Fruit fly (Drosophila melanogaster): ENCODE measurements around the gene tna.

The tna gene

DNA sequence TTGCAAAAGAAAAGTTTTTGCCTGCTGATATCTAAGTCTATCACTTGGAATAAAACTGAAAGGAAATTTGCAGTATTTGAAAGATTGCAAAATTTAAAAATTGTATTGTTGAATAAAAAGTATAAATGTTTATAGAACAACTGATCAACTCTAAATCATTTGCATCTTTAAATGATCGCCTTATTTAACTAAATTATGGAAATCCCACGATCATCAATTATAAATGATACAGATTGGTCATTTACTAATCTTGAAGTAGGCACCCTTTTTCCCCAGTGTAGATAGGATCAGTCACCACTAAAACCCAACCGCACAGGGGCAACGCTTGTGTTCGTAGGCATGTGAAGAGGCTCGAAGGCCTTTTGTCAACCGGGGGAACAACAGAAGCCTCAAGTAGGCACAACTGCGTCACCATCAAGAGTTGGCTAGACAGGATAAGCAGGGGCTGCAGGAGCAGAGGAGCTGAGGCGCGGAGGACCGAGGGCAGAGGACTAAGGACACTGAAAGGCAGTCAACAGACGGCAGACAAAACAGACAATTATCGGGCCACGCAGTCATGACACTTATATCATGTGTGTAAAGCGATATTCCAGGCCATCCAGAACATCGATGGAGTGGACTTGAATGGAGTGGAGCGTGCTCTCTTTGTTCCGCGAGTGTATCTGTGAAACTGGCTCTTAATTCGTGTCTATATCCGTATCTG is 12.6 kb downstream of the tna start (continued):
- no peak for TF ChIP-seq TFAM (GFP tag; optimal IDR thresholded peaks at IDR 0.05)
- no peak for TF ChIP-seq CG7745 (tag; optimal IDR thresholded peaks at IDR 0.05)
- TF ChIP-seq Hr3 (GFP tag; optimal IDR thresholded peaks at IDR 0.05), result peak; percentile 25
- no peak for TF ChIP-seq CG6654 (GFP tag; optimal IDR thresholded peaks at IDR 0.05)
- no peak for TF ChIP-seq CG31365 (tag; optimal IDR thresholded peaks at IDR 0.05)
- no peak; the same call in none of the 3 replicates for TF ChIP-seq row (GFP tag; IDR thresholded peaks at IDR 0.05)
- no peak for TF ChIP-seq CG12236 (GFP tag; optimal IDR thresholded peaks at IDR 0.05)
- TF ChIP-seq D19A (tag; optimal IDR thresholded peaks at IDR 0.05), result peak; percentile 37
- TF ChIP-seq sqz (GFP tag; optimal IDR thresholded peaks at IDR 0.05), result no peak
- TF ChIP-seq CG4328 (GFP tag; optimal IDR thresholded peaks at IDR 0.05), result no peak
- TF ChIP-seq HmgD (GFP tag; optimal IDR thresholded peaks at IDR 0.05), result no peak
- peak; percentile 11 for TF ChIP-seq stwl (tag; optimal IDR thresholded peaks at IDR 0.05)
- TF ChIP-seq CG17802 (tag; optimal IDR thresholded peaks at IDR 0.05), result no peak
- TF ChIP-seq CG9797 (GFP tag; optimal IDR thresholded peaks at IDR 0.05), result no peak
- TF ChIP-seq gsb-n (tag; optimal IDR thresholded peaks at IDR 0.05), result no peak
- peak; percentile 25 for TF ChIP-seq tin (GFP tag; optimal IDR thresholded peaks at IDR 0.05)
- TF ChIP-seq CG6791 (GFP tag; IDR thresholded peaks at IDR 0.05; ENCODE audit: partially characterized antibody), result peak; percentile 29; the same call in 1 of the 3 replicates
- TF ChIP-seq tup (GFP tag; optimal IDR thresholded peaks at IDR 0.05), result no peak
- no peak for TF ChIP-seq CG12659 (GFP tag; optimal IDR thresholded peaks at IDR 0.05)
- TF ChIP-seq CG17186 (GFP tag; optimal IDR thresholded peaks at IDR 0.05), result no peak
- peak; percentile 30 for TF ChIP-seq nom (GFP tag; optimal IDR thresholded peaks at IDR 0.05)
- no peak for TF ChIP-seq Doc2 (GFP tag; IDR thresholded peaks at IDR 0.05)
- no peak for TF ChIP-seq CG10366 (GFP tag; IDR thresholded peaks at IDR 0.05)
- TF ChIP-seq CG33557 (GFP tag; optimal IDR thresholded peaks at IDR 0.05), result peak; percentile 47
- TF ChIP-seq az2 (GFP tag; optimal IDR thresholded peaks at IDR 0.05), result peak; percentile 22
- no peak for TF ChIP-seq HLH3B (GFP tag; IDR thresholded peaks at IDR 0.05)

DNA sequence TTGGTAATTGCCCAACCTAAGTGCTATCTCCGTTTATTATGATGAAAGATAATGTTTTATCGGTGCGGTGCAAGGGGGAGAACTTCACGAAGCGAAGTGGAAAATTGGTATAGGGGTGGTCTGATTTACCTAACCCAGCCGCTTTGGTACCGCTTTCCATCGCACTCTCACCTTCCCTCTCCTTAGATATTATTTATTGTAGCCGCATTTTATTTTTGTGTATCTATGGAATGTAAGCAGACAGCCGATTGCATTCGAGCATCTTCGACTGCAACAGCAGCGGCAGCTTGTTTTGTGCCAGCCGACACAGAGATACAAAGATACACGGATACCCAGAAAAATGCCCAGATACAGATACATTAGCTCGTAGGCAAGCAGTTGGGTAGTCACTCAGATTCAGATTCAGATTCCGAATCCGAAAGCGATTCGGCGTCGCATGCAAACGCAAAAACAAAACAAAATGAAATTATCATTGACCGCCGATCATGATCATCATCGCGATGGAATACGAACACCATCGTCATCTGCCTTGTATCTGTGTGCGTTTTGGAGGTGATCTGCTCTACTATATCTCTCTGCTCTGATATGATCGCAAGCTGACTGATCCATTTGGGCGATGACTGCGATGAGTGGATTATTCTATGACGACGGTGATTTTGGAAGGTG is 13.5 kb downstream of the tna start:
- no peak for TF ChIP-seq CG16863 (GFP tag; optimal IDR thresholded peaks at IDR 0.05)
- peak; percentile 95 for TF ChIP-seq grn (GFP tag; optimal IDR thresholded peaks at IDR 0.05)
- no peak for TF ChIP-seq D19A (tag; optimal IDR thresholded peaks at IDR 0.05)
- TF ChIP-seq Hr39 (optimal IDR thresholded peaks at IDR 0.05), result no peak
- TF ChIP-seq CG15514 (GFP tag; optimal IDR thresholded peaks at IDR 0.05), result no peak
- no peak for TF ChIP-seq pum (GFP tag; optimal IDR thresholded peaks at IDR 0.05)
- TF ChIP-seq Stat92E (GFP tag; optimal IDR thresholded peaks at IDR 0.05), result peak in 1 of 3 experiments; percentile 73
- TF ChIP-seq CG2120 (GFP tag; optimal IDR thresholded peaks at IDR 0.05), result no peak
- no peak for TF ChIP-seq CG16779 (GFP tag; IDR thresholded peaks at IDR 0.05)
- TF ChIP-seq CG1233 (GFP tag; optimal IDR thresholded peaks at IDR 0.05), result no peak
- no peak for TF ChIP-seq lilli (GFP tag; optimal IDR thresholded peaks at IDR 0.05)
- no peak for TF ChIP-seq CG30403 (GFP tag; optimal IDR thresholded peaks at IDR 0.05)
- TF ChIP-seq CG18599 (GFP tag; optimal IDR thresholded peaks at IDR 0.05), result peak; percentile 13
- peak; percentile 33 for TF ChIP-seq CG12769 (tag; optimal IDR thresholded peaks at IDR 0.05)
- TF ChIP-seq CG6791 (GFP tag; IDR thresholded peaks at IDR 0.05; ENCODE audit: partially characterized antibody), result peak; percentile 54; the same call in 2 of the 3 replicates
- no peak for TF ChIP-seq da (GFP tag; optimal IDR thresholded peaks at IDR 0.05)
- TF ChIP-seq oc (tag; optimal IDR thresholded peaks at IDR 0.05), result peak; percentile 45
- TF ChIP-seq Fer1 (GFP tag; optimal IDR thresholded peaks at IDR 0.05), result no peak
- TF ChIP-seq Ets65A (GFP tag), result peak; percentile 67
- TF ChIP-seq CG12744 (GFP tag; optimal IDR thresholded peaks at IDR 0.05), result no peak
- TF ChIP-seq amos (GFP tag; IDR thresholded peaks at IDR 0.05; ENCODE audit: partially characterized antibody), result no peak
- TF ChIP-seq Scr (GFP tag; IDR thresholded peaks at IDR 0.05; ENCODE audit: partially characterized antibody), result no peak
- TF ChIP-seq cg (GFP tag; optimal IDR thresholded peaks at IDR 0.05), result peak; percentile 65
- no peak for TF ChIP-seq CG8290 (GFP tag; optimal IDR thresholded peaks at IDR 0.05)
- peak in 1 of 2 experiments; percentile 54 for TF ChIP-seq CG8290 (tag; optimal IDR thresholded peaks at IDR 0.05)

All from whole organism, embryonic.